Worm (Caenorhabditis elegans) whole organism, mixed stage, embryonic: ENCODE data around the gene tmem-24.

Experiments
- M03D4.4 ChIP-seq: sonication (generic microtip); optimal IDR thresholded peaks from 2 replicates; lab custom pipeline; 2017; ENCODE audit warnings: mild to moderate bottlenecking, missing genetic modification characterization, missing compliant biosample characterization
- bed-3 ChIP-seq: fragments of 200-800 bp; sonication (Bioruptor generic); optimal IDR thresholded peaks from 3 replicates; lab custom pipeline; 2018; ENCODE audit warnings: mild to moderate bottlenecking, missing genetic modification characterization, moderate library complexity, missing compliant biosample characterization
- blmp-1 ChIP-seq: fragments of 150-350 bp; optimal IDR thresholded peaks from 2 replicates; lab custom pipeline; 2014; ENCODE audit warnings: missing biosample characterization, missing genetic modification characterization
- ceh-39 ChIP-seq: fragments of 150-350 bp; optimal IDR thresholded peaks from 2 replicates; lab custom pipeline; 2014; ENCODE audit warnings: missing biosample characterization, missing genetic modification characterization
- ceh-43 ChIP-seq: fragments of 200-800 bp; sonication (Bioruptor generic); optimal IDR thresholded peaks from 2 replicates; lab custom pipeline; 2018; ENCODE audit warnings: mild to moderate bottlenecking, missing genetic modification characterization, moderate library complexity, missing compliant biosample characterization
- ces-1 ChIP-seq: fragments of 150-350 bp; optimal IDR thresholded peaks from 2 replicates; lab custom pipeline; 2014; ENCODE audit warnings: missing biosample characterization, missing genetic modification reagents, missing genetic modification characterization
- cnd-1 ChIP-seq: fragments of 200-800 bp; sonication (Bioruptor generic); optimal IDR thresholded peaks from 2 replicates; lab custom pipeline; 2018; ENCODE audit warnings: mild to moderate bottlenecking, missing genetic modification characterization, missing compliant biosample characterization
- elt-1 ChIP-seq: sonication (generic microtip); optimal IDR thresholded peaks from 2 replicates; lab custom pipeline; 2017; ENCODE audit warnings: missing genetic modification characterization, mild to moderate bottlenecking, missing compliant biosample characterization, antibody characterized with exemption, moderate library complexity, borderline replicate concordance; ENCODE audit not compliant: insufficient read depth
- elt-3 ChIP-seq: fragments of 150-350 bp; optimal IDR thresholded peaks from 2 replicates; lab custom pipeline; 2014; ENCODE audit warnings: missing biosample characterization, missing genetic modification characterization
- flh-1 ChIP-seq: fragments of 200-800 bp; sonication (Bioruptor generic); optimal IDR thresholded peaks from 2 replicates; lab custom pipeline; 2018; ENCODE audit warnings: mild to moderate bottlenecking, missing genetic modification characterization, moderate library complexity, missing compliant biosample characterization
- ham-2 ChIP-seq: fragments of 200-800 bp; sonication (Bioruptor generic); optimal IDR thresholded peaks from 2 replicates; lab custom pipeline; 2018; ENCODE audit warnings: mild to moderate bottlenecking, missing genetic modification characterization, missing compliant biosample characterization
- hlh-1 ChIP-seq: fragments of 150-350 bp; optimal IDR thresholded peaks from 2 replicates; lab custom pipeline; 2014; ENCODE audit warnings: missing biosample characterization, missing genetic modification reagents, missing genetic modification characterization
- lin-13 ChIP-seq: fragments of 150-350 bp; optimal IDR thresholded peaks from 2 replicates; lab custom pipeline; 2014; ENCODE audit warnings: missing biosample characterization, missing genetic modification characterization
- lin-32 ChIP-seq: fragments of 200-800 bp; sonication (Bioruptor generic); optimal IDR thresholded peaks from 2 replicates; lab custom pipeline; 2018; ENCODE audit warnings: mild to moderate bottlenecking, missing genetic modification characterization, missing compliant biosample characterization
- lsy-2 ChIP-seq: fragments of 150-350 bp; optimal IDR thresholded peaks from 2 replicates; lab custom pipeline; 2014; ENCODE audit warnings: missing biosample characterization, missing genetic modification characterization
- mab-5 ChIP-seq: fragments of 150-350 bp; optimal IDR thresholded peaks from 2 replicates; lab custom pipeline; 2014; ENCODE audit warnings: missing biosample characterization, missing genetic modification characterization
- mep-1 ChIP-seq: fragments of 150-350 bp; optimal IDR thresholded peaks from 2 replicates; lab custom pipeline; 2017; ENCODE audit warnings: missing biosample characterization, missing genetic modification reagents, missing genetic modification characterization, inconsistent platforms
- mls-2 ChIP-seq: sonication (generic microtip); optimal IDR thresholded peaks from 2 replicates; lab custom pipeline; 2016; ENCODE audit warnings: mild to moderate bottlenecking, missing genetic modification characterization, moderate library complexity, missing compliant biosample characterization
- nhr-2 ChIP-seq: fragments of 150-350 bp; optimal IDR thresholded peaks from 2 replicates; lab custom pipeline; 2014; ENCODE audit warnings: missing biosample characterization, missing genetic modification characterization
- nhr-237 ChIP-seq: fragments of 150-350 bp; optimal IDR thresholded peaks from 2 replicates; lab custom pipeline; 2014; ENCODE audit warnings: missing biosample characterization, missing genetic modification characterization
- nhr-28 ChIP-seq: fragments of 150-350 bp; optimal IDR thresholded peaks from 2 replicates; lab custom pipeline; 2014; ENCODE audit warnings: missing biosample characterization, missing genetic modification characterization
- pha-4 ChIP-seq: fragments of 150-350 bp; optimal IDR thresholded peaks from 2 replicates; lab custom pipeline; 2018; ENCODE audit warnings: missing biosample characterization, missing genetic modification reagents, missing genetic modification characterization
- sem-2 ChIP-seq: fragments of 200-800 bp; sonication (Bioruptor generic); optimal IDR thresholded peaks from 2 replicates; lab custom pipeline; 2018; ENCODE audit warnings: mild to moderate bottlenecking, missing genetic modification characterization, missing compliant biosample characterization
- snpc-4 ChIP-seq: fragments of 150-350 bp; optimal IDR thresholded peaks from 2 replicates; lab custom pipeline; 2014; ENCODE audit warnings: missing biosample characterization, missing genetic modification characterization
- sptf-1 ChIP-seq: sonication (generic microtip); optimal IDR thresholded peaks from 2 replicates; lab custom pipeline; 2017; ENCODE audit warnings: mild to moderate bottlenecking, missing genetic modification characterization, moderate library complexity, missing compliant biosample characterization
- tbx-8 ChIP-seq: fragments of 200-800 bp; sonication (Bioruptor generic); optimal IDR thresholded peaks from 2 replicates; lab custom pipeline; 2018; ENCODE audit warnings: mild to moderate bottlenecking, missing genetic modification characterization, moderate library complexity, missing compliant biosample characterization
- unc-120 ChIP-seq: sonication (generic microtip); optimal IDR thresholded peaks from 2 replicates; lab custom pipeline; 2017; ENCODE audit warnings: missing genetic modification characterization, missing compliant biosample characterization; ENCODE audit not compliant: poor library complexity, severe bottlenecking
- unc-39 ChIP-seq: fragments of 150-350 bp; optimal IDR thresholded peaks from 2 replicates; lab custom pipeline; 2014; ENCODE audit warnings: missing biosample characterization, missing genetic modification characterization
- unc-62 ChIP-seq: fragments of 150-350 bp; optimal IDR thresholded peaks from 2 replicates; lab custom pipeline; 2014; ENCODE audit warnings: missing biosample characterization, missing genetic modification reagents, missing genetic modification characterization

tmem-24 gene

DNA sequence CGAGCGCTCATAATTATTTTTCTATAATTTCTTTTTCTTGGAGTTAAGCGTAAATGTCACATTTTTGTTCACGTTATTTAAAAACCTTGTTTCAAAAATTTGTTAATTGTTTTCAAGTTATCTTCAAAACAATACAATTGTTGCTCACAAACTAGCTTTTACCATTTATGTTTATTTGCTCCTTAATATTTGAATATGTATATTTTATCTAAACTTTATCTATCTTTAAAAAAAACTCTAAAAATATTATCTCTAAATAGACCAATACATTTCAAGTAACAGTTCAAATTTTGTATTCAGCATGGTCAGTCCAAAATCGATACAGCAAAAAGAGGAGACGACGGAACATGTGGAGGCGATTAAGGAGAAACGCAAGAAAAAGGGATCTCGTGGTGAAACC lies 11.3 kb upstream of the tmem-24 start, which contains the start of gene R11G1.7:
TSS of gene R11G1.7 (plus strand) at position 301 of the 400 bp plus-strand sequence.
- TF ChIP-seq ceh-39 (tag; lab: Kevin White, UChicago) = no peak

DNA sequence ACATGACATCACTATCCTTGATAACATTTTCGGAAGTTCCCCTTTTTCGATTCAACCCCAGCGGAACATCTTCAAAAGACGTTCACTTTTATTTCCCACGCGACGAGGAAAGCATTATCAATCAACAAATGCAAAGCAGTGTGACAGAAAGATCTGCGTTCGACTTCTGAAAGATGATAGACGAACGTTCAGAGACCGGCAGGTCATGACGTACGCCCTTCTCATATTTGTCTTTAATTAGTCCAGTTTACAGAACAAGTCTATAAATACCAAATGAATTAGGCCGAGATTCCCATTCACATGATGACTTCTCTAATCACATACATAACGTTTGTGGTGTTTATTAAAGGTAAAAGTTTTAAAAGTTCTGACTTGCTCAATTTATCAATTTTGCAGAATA lies 9.9 kb upstream of the tmem-24 start, which contains the start of gene R11G1.11:
TSS of gene R11G1.11 (plus strand) at position 301 of the 400 bp plus-strand sequence.
- peak; percentile 0 for TF ChIP-seq elt-3 (tag; lab: Kevin White, UChicago)
- TF ChIP-seq ceh-39 (tag; lab: Kevin White, UChicago) = no peak
- TF ChIP-seq, all 35 proteins: peak for 1

DNA sequence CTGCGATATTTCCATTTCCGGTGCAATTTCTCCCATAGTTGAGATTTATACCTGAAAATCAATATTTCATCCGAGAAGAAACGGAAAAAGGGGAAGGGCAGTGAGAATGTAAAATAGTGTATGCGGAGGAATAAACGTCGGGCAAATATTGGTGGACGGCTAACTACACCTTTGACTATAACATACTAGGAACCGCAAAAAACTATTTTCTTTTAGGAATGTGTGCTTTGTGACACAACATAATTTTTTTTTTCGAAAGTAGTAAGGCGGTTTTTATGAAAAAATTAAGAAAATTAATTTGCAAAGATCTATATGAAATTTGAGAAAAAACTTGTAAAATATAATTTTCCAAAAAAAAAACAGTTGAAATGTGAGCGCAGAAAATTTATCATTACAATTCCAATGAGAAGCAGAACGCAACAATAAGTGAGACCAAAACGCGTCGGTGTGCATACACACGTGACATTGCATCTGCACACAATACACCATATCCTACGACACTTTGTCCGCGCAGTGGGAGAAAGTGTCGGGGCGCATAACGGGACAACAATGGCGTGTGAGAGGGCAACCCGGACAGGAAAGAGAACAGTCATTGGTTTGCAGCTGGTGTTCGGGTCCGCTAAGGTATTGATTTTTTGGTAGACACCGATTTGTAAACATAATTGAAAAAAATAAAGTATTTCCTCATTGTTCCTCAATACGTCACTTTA lies 5.6 kb upstream of the tmem-24 start, which contains the start of the genes sax-1 and R11G1.2:
TSS of gene sax-1 (minus strand) at position 51 of the 710 bp plus-strand sequence.
TSS of gene R11G1.2 (plus strand) at position 515 of the 710 bp plus-strand sequence.
- peak; percentile 6 for TF ChIP-seq lsy-2 (tag; lab: Kevin White, UChicago)
- peak; percentile 73 for TF ChIP-seq lin-13
- TF ChIP-seq mab-5 (tag; lab: Kevin White, UChicago) = no peak
- TF ChIP-seq nhr-2 (tag; lab: Kevin White, UChicago) = peak; percentile 86
- TF ChIP-seq sptf-1 (tag; lab: Kevin White, UChicago) = no peak
- peak; percentile 25 for TF ChIP-seq lin-32 (GFP tag; lab: Kevin White, UChicago)
- peak; percentile 40 for TF ChIP-seq mep-1
- TF ChIP-seq pha-4 (tag; lab: Kevin White, UChicago) = peak; percentile 59
- peak; percentile 3 for TF ChIP-seq mls-2
- TF ChIP-seq cnd-1 (tag; lab: Kevin White, UChicago) = peak; percentile 5

DNA sequence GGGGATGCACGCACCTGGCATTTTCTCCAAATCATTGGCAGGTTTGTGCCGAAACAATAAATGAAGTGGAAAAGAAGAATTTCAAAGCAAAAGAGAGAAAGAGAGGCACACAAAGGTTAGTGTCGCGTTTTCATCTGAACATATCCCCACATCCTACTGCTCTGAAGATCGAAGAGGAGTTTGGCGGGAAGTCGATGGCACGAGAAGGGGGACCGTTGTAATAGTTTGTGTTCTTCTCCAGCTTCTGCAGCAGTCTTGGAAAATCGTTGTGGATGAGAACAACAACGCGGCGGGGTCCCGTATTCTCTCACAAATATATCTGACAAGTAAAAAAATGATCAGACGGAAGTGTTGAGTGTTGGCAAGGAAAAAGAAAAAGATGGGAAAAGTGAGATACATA lies 1.2 kb upstream of the tmem-24 start:
- TF ChIP-seq elt-3 (tag; lab: Kevin White, UChicago) = no peak
- TF ChIP-seq hlh-1 (tag; lab: Kevin White, UChicago) = peak; percentile 59
- no peak for TF ChIP-seq sem-2
- no peak for TF ChIP-seq lin-32 (GFP tag; lab: Kevin White, UChicago)
- no peak for TF ChIP-seq lsy-2 (tag; lab: Kevin White, UChicago)
- no peak for TF ChIP-seq ceh-43
- no peak for TF ChIP-seq sptf-1 (tag; lab: Kevin White, UChicago)
- no peak for TF ChIP-seq ham-2 (GFP tag; lab: Kevin White, UChicago)
- no peak for TF ChIP-seq elt-1 (tag; lab: Kevin White, UChicago)
- TF ChIP-seq bed-3 (GFP tag; lab: Kevin White, UChicago) = no peak
- no peak for TF ChIP-seq nhr-28
- TF ChIP-seq flh-1 (GFP tag; lab: Kevin White, UChicago) = no peak
- no peak for TF ChIP-seq unc-62
- TF ChIP-seq nhr-237 (tag; lab: Kevin White, UChicago) = no peak
- TF ChIP-seq unc-120 (tag; lab: Kevin White, UChicago) = peak; percentile 27

DNA sequence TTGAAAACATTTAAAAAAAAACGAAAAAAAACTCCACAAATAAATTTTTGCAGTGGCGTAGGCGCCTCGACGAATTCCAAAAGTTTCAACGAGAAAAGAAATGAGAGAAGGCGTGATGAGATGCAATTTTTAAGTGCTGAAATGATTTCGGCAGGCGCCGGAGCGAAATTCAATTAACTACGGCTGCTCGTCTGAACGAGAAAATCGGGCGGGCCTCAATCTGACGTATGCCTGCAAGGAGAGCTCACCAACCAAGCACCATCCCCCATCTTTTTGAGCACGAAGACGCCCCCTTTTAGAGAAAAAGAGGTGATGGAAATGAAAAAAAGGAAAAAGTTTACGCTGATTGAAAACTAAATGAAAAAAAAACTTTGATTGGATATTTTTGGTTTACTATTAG lies 9.9 kb downstream of the tmem-24 start:
- TF ChIP-seq ces-1 (GFP tag; lab: Kevin White, UChicago) (peak; percentile 18), bed-3 (GFP tag; lab: Kevin White, UChicago) (no peak)
- TF ChIP-seq, all 35 proteins: peak for 1

DNA sequence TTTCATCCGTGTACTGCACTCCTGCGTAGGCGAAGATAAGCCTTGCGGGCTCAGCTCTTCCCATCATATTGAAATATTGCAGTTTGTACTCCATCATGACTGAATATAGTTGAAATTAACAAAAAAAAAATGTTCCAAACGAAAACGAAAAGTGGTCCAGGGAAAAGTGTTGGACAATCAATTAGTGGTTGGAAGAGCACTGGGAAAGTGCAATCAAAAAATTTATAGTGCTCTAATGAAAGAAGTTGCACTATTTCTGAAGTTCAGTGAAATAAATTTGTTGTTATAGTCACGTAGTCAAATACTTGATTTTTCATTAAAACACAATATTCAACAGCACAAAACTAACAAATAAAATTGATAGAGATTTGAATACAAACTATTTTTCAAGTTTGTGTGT lies 11.0 kb downstream of the tmem-24 start, which contains the start of gene gst-11:
TSS of gene gst-11 (minus strand) at position 101 of the 400 bp plus-strand sequence.
- no peak for TF ChIP-seq M03D4.4
- no peak for TF ChIP-seq lsy-2 (tag; lab: Kevin White, UChicago)
- TF ChIP-seq, all 35 proteins: peak for 0

DNA sequence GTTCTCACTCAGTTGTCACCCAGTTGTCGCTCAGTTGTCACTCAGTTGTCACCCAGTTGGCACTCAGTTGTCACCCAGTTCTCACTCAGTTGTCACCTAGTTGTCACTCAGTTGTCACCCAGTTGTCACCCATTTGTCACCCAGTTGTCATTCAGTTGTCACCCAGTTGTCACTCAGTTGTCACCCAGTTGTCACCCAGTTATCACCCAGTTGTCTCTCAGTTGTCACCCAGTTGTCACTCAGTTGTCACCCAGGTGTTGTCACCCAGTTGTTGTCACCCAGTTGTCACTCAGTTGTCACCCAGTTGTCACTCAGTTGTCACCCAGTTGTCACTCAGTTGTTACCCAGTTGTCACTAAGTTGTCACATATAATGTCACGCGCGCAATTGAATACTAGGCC lies 13.1 kb downstream of the tmem-24 start:
- TF ChIP-seq unc-39 (tag; lab: Kevin White, UChicago) (no peak), mls-2 (no peak), blmp-1 (no peak), snpc-4 (tag; lab: Kevin White, UChicago) (no peak), tbx-8 (GFP tag; lab: Kevin White, UChicago) (peak; percentile 98)
